Fruit fly (Drosophila melanogaster) whole organism, wandering third instar larva: Measurements from ENCODE around the gene ttk.

ENCODE experiments used
- CG32264 ChIP-seq: fragments of 200-800 bp; sonication (Bioruptor generic); optimal IDR thresholded peaks from 2 replicates; lab custom pipeline; 2016; ENCODE audit warnings: missing biosample characterization, missing genetic modification characterization
- CrebA ChIP-seq: fragments of 200-800 bp; sonication (Bioruptor generic); optimal IDR thresholded peaks from 2 replicates; lab custom pipeline; 2016; ENCODE audit warnings: missing biosample characterization, mild to moderate bottlenecking, missing genetic modification characterization, borderline replicate concordance
- Dfd ChIP-seq: fragments of >200 bp; optimal IDR thresholded peaks from 2 replicates; lab custom pipeline; 2017; ENCODE audit warnings: missing biosample characterization, missing genetic modification characterization
- Dif ChIP-seq: fragments of 200-275, 200-300 bp; sonication (Bioruptor generic); optimal IDR thresholded peaks from 2 replicates; lab custom pipeline; 2018; ENCODE audit warnings: missing biosample characterization, missing genetic modification characterization; ENCODE audit not compliant: partially characterized antibody
- GATAd ChIP-seq: sonication (Bioruptor generic); optimal IDR thresholded peaks from 2 replicates; lab custom pipeline; 2016; ENCODE audit warnings: missing biosample characterization, missing genetic modification characterization
- HLH106 ChIP-seq: fragments of 200-800 bp; optimal IDR thresholded peaks from 3 replicates; lab custom pipeline; 2019; ENCODE audit warnings: missing biosample characterization, mild to moderate bottlenecking, missing genetic modification characterization, moderate library complexity
- Hr83 ChIP-seq: fragments of 200-300 bp; sonication (Bioruptor generic); optimal IDR thresholded peaks from 2 replicates; lab custom pipeline; 2016; ENCODE audit warnings: missing biosample characterization, mild to moderate bottlenecking, missing genetic modification characterization, moderate library complexity; ENCODE audit not compliant: poor library complexity, severe bottlenecking
- Jra ChIP-seq: sonication (Bioruptor generic); optimal IDR thresholded peaks from 2 replicates; lab custom pipeline; 2016; ENCODE audit warnings: missing biosample characterization, missing genetic modification characterization
- Myc ChIP-seq: fragments of >200 bp; optimal IDR thresholded peaks from 2 replicates; lab custom pipeline; 2017
- N ChIP-seq: fragments of >200 bp; optimal IDR thresholded peaks from 2 replicates; lab custom pipeline; 2018; ENCODE audit warnings: missing biosample characterization, missing external identifiers, missing genetic modification characterization
- OdsH ChIP-seq: fragments of 200-800 bp; sonication (Bioruptor generic); optimal IDR thresholded peaks from 2 replicates; lab custom pipeline; 2016; ENCODE audit warnings: missing biosample characterization, mild to moderate bottlenecking, missing genetic modification characterization
- Rel ChIP-seq, 2 experiments: fragments of 200-800 bp; sonication (Bioruptor generic) in 1 of 2; optimal IDR thresholded peaks; 2 replicates in 1 of 2; 3 replicates in 1 of 2; lab custom pipeline; 2016 to 2019; ENCODE audit warnings: mild to moderate bottlenecking in 2 of 2, missing biosample characterization in 2 of 2, missing genetic modification characterization in 2 of 2, moderate library complexity in 1 of 2
- Sp1 ChIP-seq: fragments of 200-800 bp; sonication (Bioruptor generic); optimal IDR thresholded peaks from 3 replicates; lab custom pipeline; 2019; ENCODE audit warnings: missing biosample characterization, mild to moderate bottlenecking, missing genetic modification characterization, moderate library complexity
- Vsx2 ChIP-seq: fragments of 200-300, 225-300 bp; sonication (Bioruptor generic); optimal IDR thresholded peaks from 2 replicates; lab custom pipeline; 2018; ENCODE audit warnings: missing biosample characterization, missing genetic modification characterization; ENCODE audit not compliant: partially characterized antibody
- br ChIP-seq: fragments of 200-800 bp; sonication (Bioruptor generic); optimal IDR thresholded peaks from 2 replicates; lab custom pipeline; 2016; ENCODE audit warnings: missing biosample characterization, missing genetic modification characterization
- brk ChIP-seq: fragments of 200-800 bp; sonication (Bioruptor generic); optimal IDR thresholded peaks from 2 replicates; lab custom pipeline; 2016; ENCODE audit warnings: missing biosample characterization, mild to moderate bottlenecking, missing genetic modification characterization
- dl ChIP-seq, 2 experiments: fragments of 175-275, 200-275 bp in 1 of 2; fragments of 200-275 bp in 1 of 2; sonication (Bioruptor generic); optimal IDR thresholded peaks; lab custom pipeline; 2018; ENCODE audit warnings: mild to moderate bottlenecking in 2 of 2, missing biosample characterization in 2 of 2, missing genetic modification characterization in 2 of 2, moderate library complexity in 2 of 2; ENCODE audit not compliant: partially characterized antibody in 2 of 2, insufficient read depth in 1 of 2
- ey ChIP-seq: fragments of 200-800 bp; sonication (Bioruptor generic); optimal IDR thresholded peaks from 2 replicates; lab custom pipeline; 2016; ENCODE audit warnings: missing biosample characterization, missing genetic modification characterization
- foxo ChIP-seq, 2 experiments: fragments of 200-800 bp; sonication (Bioruptor generic); optimal IDR thresholded peaks; 2 replicates in 1 of 2; 3 replicates in 1 of 2; lab custom pipeline; 2016 to 2017; ENCODE audit warnings: missing biosample characterization in 2 of 2, missing genetic modification characterization in 2 of 2
- fru ChIP-seq: fragments of 200-800 bp; sonication (Bioruptor generic); optimal IDR thresholded peaks from 3 replicates; lab custom pipeline; 2016; ENCODE audit warnings: missing biosample characterization, mild to moderate bottlenecking, missing genetic modification characterization
- h ChIP-seq: fragments of 200-800 bp; sonication (Bioruptor generic); optimal IDR thresholded peaks from 3 replicates; lab custom pipeline; 2016; ENCODE audit warnings: missing biosample characterization, mild to moderate bottlenecking, missing genetic modification characterization
- jim ChIP-seq: fragments of 175-275, 200-325 bp; sonication (Bioruptor generic); optimal IDR thresholded peaks from 2 replicates; lab custom pipeline; 2016; ENCODE audit warnings: missing biosample characterization, mild to moderate bottlenecking, missing genetic modification characterization
- lola ChIP-seq: fragments of >200 bp; optimal IDR thresholded peaks from 2 replicates; lab custom pipeline; 2017; ENCODE audit warnings: missing biosample characterization, missing genetic modification characterization
- pan ChIP-seq: fragments of >200 bp; optimal IDR thresholded peaks from 2 replicates; lab custom pipeline; 2017
- psq ChIP-seq: fragments of 200-800 bp; sonication (Bioruptor generic); optimal IDR thresholded peaks from 3 replicates; lab custom pipeline; 2017; ENCODE audit warnings: missing biosample characterization, mild to moderate bottlenecking, missing genetic modification characterization, moderate library complexity
- rgr ChIP-seq: fragments of 200-800 bp; sonication (Bioruptor generic); optimal IDR thresholded peaks from 3 replicates; lab custom pipeline; 2016; ENCODE audit warnings: missing biosample characterization, mild to moderate bottlenecking, missing genetic modification characterization
- sage ChIP-seq: fragments of 200-800 bp; sonication (Bioruptor generic); optimal IDR thresholded peaks from 2 replicates; lab custom pipeline; 2016; ENCODE audit warnings: missing biosample characterization, mild to moderate bottlenecking, missing genetic modification characterization
- sv ChIP-seq: fragments of 200-800 bp; sonication (Bioruptor generic); optimal IDR thresholded peaks from 3 replicates; lab custom pipeline; 2016; ENCODE audit warnings: missing biosample characterization, missing genetic modification characterization
- usp ChIP-seq: fragments of >200 bp; optimal IDR thresholded peaks from 2 replicates; lab custom pipeline; 2017; ENCODE audit warnings: missing biosample characterization, missing genetic modification characterization
- woc ChIP-seq: sonication (Bioruptor generic); optimal IDR thresholded peaks from 2 replicates; lab custom pipeline; 2016; ENCODE audit warnings: missing biosample characterization, mild to moderate bottlenecking, missing genetic modification characterization

The ttk gene

dm6 chr3R:31713306-31714123 lies at the start of gene ttk:
Gene ttk (plus strand): TSS chr3R:31713867.
- TF ChIP-seq br (GFP tag; lab: Kevin White, UChicago) (peak; percentile 11), brk (GFP tag; lab: Kevin White, UChicago) (no peak), Sp1 (GFP tag; lab: Kevin White, UChicago) (peak; percentile 5), h (peak; percentile 64), Rel (GFP tag; optimal IDR thresholded peaks at IDR 0.05; lab: Kevin White, UChicago) (peak; percentile 8), Rel (tag; optimal IDR thresholded peaks at IDR 0.05; lab: Kevin White, UChicago) (no peak), rgr (GFP tag; lab: Kevin White, UChicago) (peak; percentile 16), GATAd (GFP tag; lab: Kevin White, UChicago) (no peak), HLH106 (tag; lab: Kevin White, UChicago) (peak; percentile 4), Dif (GFP tag; lab: Kevin White, UChicago) (peak; percentile 92), Jra (peak; percentile 34), foxo (GFP tag; optimal IDR thresholded peaks at IDR 0.05; lab: Kevin White, UChicago) (peak in 1 of 2 experiments; percentile 46), CrebA (GFP tag; lab: Kevin White, UChicago) (peak; percentile 65), Hr83 (GFP tag; lab: Kevin White, UChicago) (peak; percentile 25), N (GFP tag; lab: Kevin White, UChicago) (no peak), fru (GFP tag; lab: Kevin White, UChicago) (peak; percentile 63), dl (GFP tag; optimal IDR thresholded peaks at IDR 0.05; lab: Kevin White, UChicago; ENCODE audit: insufficient read depth in 1 of 2, partially characterized antibody in 2 of 2) (peak; percentile 89 to 96), psq (GFP tag; lab: Kevin White, UChicago) (peak; percentile 58), sv (GFP tag; lab: Kevin White, UChicago) (no peak), Vsx2 (GFP tag; lab: Kevin White, UChicago) (peak; percentile 83)

- no peak for TF ChIP-seq dl (GFP tag; optimal IDR thresholded peaks at IDR 0.05; lab: Kevin White, UChicago; ENCODE audit: insufficient read depth in 1 of 2, partially characterized antibody in 2 of 2)
- no peak for TF ChIP-seq Rel (GFP tag; optimal IDR thresholded peaks at IDR 0.05; lab: Kevin White, UChicago)
- peak; percentile 100 for TF ChIP-seq Rel (tag; optimal IDR thresholded peaks at IDR 0.05; lab: Kevin White, UChicago)
- no peak for TF ChIP-seq usp (GFP tag; lab: Kevin White, UChicago)
- no peak for TF ChIP-seq CrebA (GFP tag; lab: Kevin White, UChicago)
- TF ChIP-seq jim (GFP tag; lab: Kevin White, UChicago), result no peak
- TF ChIP-seq psq (GFP tag; lab: Kevin White, UChicago), result no peak
- no peak for TF ChIP-seq woc (GFP tag; lab: Kevin White, UChicago)
- TF ChIP-seq h, result no peak
- peak; percentile 19 for TF ChIP-seq fru (GFP tag; lab: Kevin White, UChicago)
- no peak for TF ChIP-seq CG32264 (GFP tag; lab: Kevin White, UChicago)
- TF ChIP-seq OdsH (GFP tag; lab: Kevin White, UChicago), result no peak
- TF ChIP-seq sage (GFP tag; lab: Kevin White, UChicago), result no peak
- TF ChIP-seq sv (GFP tag; lab: Kevin White, UChicago), result no peak
- TF ChIP-seq lola, result no peak
- peak; percentile 85 for TF ChIP-seq Myc (lab: Kevin White, UChicago)
- no peak for TF ChIP-seq Dfd (GFP tag; lab: Kevin White, UChicago)
- TF ChIP-seq N (GFP tag; lab: Kevin White, UChicago), result no peak
- TF ChIP-seq ey (GFP tag; lab: Kevin White, UChicago), result no peak
- no peak for TF ChIP-seq brk (GFP tag; lab: Kevin White, UChicago)
Observed at dm6 chr3R:31669153-31669934, 44.3 kb upstream of the ttk start, which contains the start of gene Zmynd8. Gene Zmynd8 (plus strand): TSS chr3R:31669465.

dm6 chr3R:31672675-31673074 lies 41.0 kb upstream of the ttk start:
- TF ChIP-seq OdsH (GFP tag; lab: Kevin White, UChicago) (no peak), HLH106 (tag; lab: Kevin White, UChicago) (no peak), pan (lab: Kevin White, UChicago) (no peak), Jra (no peak), usp (GFP tag; lab: Kevin White, UChicago) (no peak), dl (GFP tag; optimal IDR thresholded peaks at IDR 0.05; lab: Kevin White, UChicago; ENCODE audit: insufficient read depth in 1 of 2, partially characterized antibody in 2 of 2) (no peak), jim (GFP tag; lab: Kevin White, UChicago) (no peak), sv (GFP tag; lab: Kevin White, UChicago) (no peak), Sp1 (GFP tag; lab: Kevin White, UChicago) (no peak), br (GFP tag; lab: Kevin White, UChicago) (no peak), CrebA (GFP tag; lab: Kevin White, UChicago) (no peak)
